Fruit fly (Drosophila melanogaster): Measurements from ENCODE around the gene Cys.

- TF ChIP-seq psq (optimal IDR thresholded peaks at IDR 0.05) (no peak), insv (optimal IDR thresholded peaks at IDR 0.05) (no peak), h (optimal IDR thresholded peaks at IDR 0.05) (no peak), ttk (optimal IDR thresholded peaks at IDR 0.05) (no peak)
Observed at dm6 chr3R:14564705-14565064, 4.8 kb downstream of the Cys start, which contains the start of gene CG8087.
